Fruit fly (Drosophila melanogaster): ENCODE results near the gene CG11911.

dm6 chr2L:321793-322192 lies 745 bp upstream of the CG11911 start, which contains the start of gene CG33127:
- TF ChIP-seq kay (GFP tag; ENCODE audit: borderline replicate concordance), result no peak
- TF ChIP-seq CG11617 (GFP tag; optimal IDR thresholded peaks at IDR 0.05), result no peak
- TF ChIP-seq CG7101 (tag; optimal IDR thresholded peaks at IDR 0.05), result no peak
- no peak for TF ChIP-seq CG12768 (GFP tag; optimal IDR thresholded peaks at IDR 0.05)
- TF ChIP-seq pad (GFP tag; optimal IDR thresholded peaks at IDR 0.05), result no peak
- TF ChIP-seq CG14711 (tag; optimal IDR thresholded peaks at IDR 0.05), result no peak
- no peak for TF ChIP-seq CG33017 (tag; optimal IDR thresholded peaks at IDR 0.05)
- no peak for TF ChIP-seq Hr96 (GFP tag; optimal IDR thresholded peaks at IDR 0.05)
- TF ChIP-seq cnc (optimal IDR thresholded peaks at IDR 0.05), result no peak
- TF ChIP-seq CG5204 (GFP tag; optimal IDR thresholded peaks at IDR 0.05), result no peak
- TF ChIP-seq ovo (GFP tag; optimal IDR thresholded peaks at IDR 0.05), result no peak

All from whole organism, adult.